Worm (Caenorhabditis elegans) whole organism, late embryonic: ENCODE measurements around the gene spp-3.

Source experiments
- C38D4.7 ChIP-seq: fragments of 200-800 bp; sonication (Bioruptor generic); optimal IDR thresholded peaks from 2 replicates; lab custom pipeline; 2018; ENCODE audit warnings: mild to moderate bottlenecking, missing genetic modification characterization, moderate library complexity, missing compliant biosample characterization
- ceh-22 ChIP-seq: sonication (generic microtip); optimal IDR thresholded peaks from 2 replicates; lab custom pipeline; 2017; ENCODE audit warnings: missing biosample characterization, missing genetic modification characterization
- fkh-10 ChIP-seq: fragments of 150-350 bp; optimal IDR thresholded peaks from 2 replicates; lab custom pipeline; 2014; ENCODE audit warnings: missing biosample characterization, missing genetic modification reagents, missing genetic modification characterization
- unc-55 ChIP-seq: sonication (generic microtip); optimal IDR thresholded peaks from 2 replicates; lab custom pipeline; 2017; ENCODE audit warnings: missing biosample characterization, missing genetic modification reagents, missing genetic modification characterization

DNA sequence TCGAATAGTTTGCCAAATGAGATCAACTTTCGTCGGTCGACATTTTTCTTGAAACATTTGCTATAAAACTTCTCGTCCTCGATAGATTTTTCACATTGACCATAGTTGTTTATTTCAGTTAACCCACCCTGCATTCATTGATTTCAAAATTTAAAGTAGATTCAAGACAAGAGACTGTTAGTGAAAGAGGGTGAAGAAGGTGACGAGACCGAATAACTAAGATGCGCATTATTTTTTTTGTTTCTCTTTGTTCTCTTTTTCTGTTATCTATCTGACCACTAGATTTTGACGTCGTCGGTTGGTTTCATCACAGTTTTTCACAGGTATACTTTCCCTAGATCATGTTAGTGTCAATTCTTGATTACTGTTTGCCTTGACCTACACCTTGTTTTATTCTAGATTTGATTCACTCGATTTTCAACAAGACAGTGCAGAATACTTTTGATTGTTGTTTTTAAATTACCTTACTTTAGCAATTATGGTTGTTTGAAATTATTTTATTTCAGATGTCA, 15.6 kb upstream of the spp-3 start, which contains the start of gene ttr-30:
- TF ChIP-seq ceh-22 (tag; lab: Kevin White, UChicago) (no peak), C38D4.7 (GFP tag; lab: Kevin White, UChicago) (no peak), unc-55 (GFP tag; lab: Kevin White, UChicago) (no peak), fkh-10 (GFP tag; lab: Kevin White, UChicago) (no peak)
